Fruit fly (Drosophila melanogaster) whole organism: ENCODE measurements around the gene CG43886.

Experiments used
- CG8478 ChIP-seq: fragments of >200 bp; optimal IDR thresholded peaks from 2 replicates; lab custom pipeline; 2018; ENCODE audit warnings: inconsistent platforms
- Dll ChIP-seq: fragments of >200 bp; optimal IDR thresholded peaks from 2 replicates; lab custom pipeline; 2017
- EcR ChIP-seq, 2 experiments: fragments of >200 bp; optimal IDR thresholded peaks; 2 replicates each; lab custom pipeline; 2017; ENCODE audit warnings: missing biosample characterization in 2 of 2, missing genetic modification characterization in 2 of 2, missing genetic modification reagents in 2 of 2
- pan ChIP-seq: fragments of >200 bp; optimal IDR thresholded peaks from 2 replicates; lab custom pipeline; 2017
- psq ChIP-seq: fragments of >200 bp; optimal IDR thresholded peaks from 2 replicates; lab custom pipeline; 2017
- usp ChIP-seq: fragments of >200 bp; optimal IDR thresholded peaks from 2 replicates; lab custom pipeline; 2017; ENCODE audit warnings: missing biosample characterization, missing genetic modification characterization, mixed read lengths

Gene CG43886

DNA sequence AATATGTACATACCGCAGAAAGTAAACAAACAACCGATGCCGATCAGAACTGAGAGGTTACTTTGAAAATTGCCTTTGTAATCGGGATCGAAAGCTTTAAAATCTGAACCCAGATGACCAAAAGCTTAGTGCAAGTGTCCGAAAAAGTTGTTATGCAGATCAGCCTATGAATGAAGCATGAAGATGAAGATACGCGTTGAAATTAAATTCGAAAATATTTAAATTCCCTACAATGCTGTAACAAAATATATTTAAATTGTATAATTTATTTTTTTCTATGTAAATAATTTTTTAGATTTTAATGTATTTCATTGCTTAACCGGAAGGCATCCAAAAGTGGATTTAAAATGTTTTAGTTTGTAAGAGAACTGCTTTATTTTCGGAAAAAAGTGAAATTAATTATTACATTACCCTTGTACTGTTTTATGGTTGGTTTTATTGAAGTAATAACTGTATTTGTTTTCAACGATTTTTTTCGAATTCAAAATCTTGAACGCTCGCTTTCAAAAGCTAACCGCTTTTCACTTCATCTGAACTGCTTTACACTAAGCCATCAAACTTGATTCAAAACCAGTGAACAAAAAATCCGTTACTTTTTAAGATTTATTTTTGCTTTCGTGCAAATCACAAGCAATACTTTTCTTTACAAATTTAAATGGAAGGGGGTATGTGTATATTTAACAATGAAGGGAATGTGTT, at the start of gene CG43886:
TSS of gene CG43886 (minus strand) at position 51 of the 699 bp plus-strand sequence.
- TF ChIP-seq EcR (GFP tag; optimal IDR thresholded peaks at IDR 0.05; lab: Kevin White, UChicago): no peak
- no peak for TF ChIP-seq CG8478 (lab: Kevin White, UChicago)
- no peak for TF ChIP-seq Dll
- no peak for TF ChIP-seq usp (GFP tag; lab: Kevin White, UChicago)
- TF ChIP-seq pan (lab: Kevin White, UChicago): no peak
- no peak for TF ChIP-seq psq (lab: Kevin White, UChicago)

DNA sequence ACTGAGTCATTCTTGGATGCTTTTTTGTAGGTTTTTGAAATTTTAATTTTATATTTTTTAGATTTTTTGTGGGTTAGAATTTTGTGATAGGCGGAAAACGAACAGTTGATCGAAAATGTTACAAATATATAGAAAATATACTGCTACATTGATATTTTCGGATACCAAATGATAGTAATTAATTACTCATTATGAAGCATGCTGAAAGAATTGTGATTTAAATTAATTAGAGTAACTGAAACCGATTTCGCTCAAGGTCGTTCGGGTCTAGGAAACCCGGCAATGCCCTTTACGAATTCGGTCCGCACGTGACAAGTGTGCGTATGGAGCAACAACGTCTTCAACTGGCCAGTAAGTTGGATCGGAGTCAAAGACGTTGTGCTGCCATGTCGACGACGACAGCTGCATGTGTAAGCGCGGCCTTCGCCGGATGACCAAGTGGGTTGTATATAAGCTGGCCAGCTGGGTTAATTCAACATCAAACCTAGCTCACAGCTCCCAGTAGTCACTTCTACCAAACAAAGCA, 42.8 kb upstream of the CG43886 start, which contains the start of the genes CG7366 and CG13679:
TSS of gene CG7366 (minus strand) at position 101 of the 526 bp plus-strand sequence.
TSS of gene CG13679 (plus strand) at position 476 of the 526 bp plus-strand sequence.
- no peak for TF ChIP-seq EcR (GFP tag; optimal IDR thresholded peaks at IDR 0.05; lab: Kevin White, UChicago)
- TF ChIP-seq psq (lab: Kevin White, UChicago): no peak
- TF ChIP-seq Dll: no peak
- no peak for TF ChIP-seq CG8478 (lab: Kevin White, UChicago)
- no peak for TF ChIP-seq usp (GFP tag; lab: Kevin White, UChicago)
- no peak for TF ChIP-seq pan (lab: Kevin White, UChicago)

DNA sequence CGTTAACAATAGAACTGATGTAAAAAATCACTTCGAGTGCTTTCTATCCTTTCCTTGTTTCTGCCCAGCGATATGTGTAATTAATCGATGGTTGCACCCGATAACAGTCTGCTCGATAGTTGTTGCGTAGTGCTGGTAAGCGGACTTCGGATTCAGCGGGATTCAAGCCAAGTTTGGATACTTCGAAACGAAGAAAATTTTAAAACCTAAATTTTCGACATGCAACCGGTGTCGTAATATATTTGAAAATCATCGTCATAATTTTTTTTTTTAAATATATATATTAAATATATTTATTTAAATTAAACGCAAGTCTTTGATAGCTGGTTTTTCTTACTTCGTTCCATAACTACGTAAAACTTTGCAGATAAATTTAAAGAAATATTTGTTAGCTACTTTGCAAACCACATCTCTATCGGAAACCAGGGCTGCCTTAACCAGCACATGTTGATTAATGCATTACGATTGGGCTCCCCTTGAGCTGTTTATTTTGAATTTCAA, 38.3 kb upstream of the CG43886 start, which contains the start of the genes UbcE2M and Dhps:
TSS of gene UbcE2M (minus strand) at position 209 of the 501 bp plus-strand sequence.
TSS of gene Dhps (plus strand) at position 429 of the 501 bp plus-strand sequence.
- TF ChIP-seq psq (lab: Kevin White, UChicago) (no peak), EcR (GFP tag; optimal IDR thresholded peaks at IDR 0.05; lab: Kevin White, UChicago) (no peak), usp (GFP tag; lab: Kevin White, UChicago) (no peak), CG8478 (lab: Kevin White, UChicago) (no peak), Dll (no peak), pan (lab: Kevin White, UChicago) (no peak)

DNA sequence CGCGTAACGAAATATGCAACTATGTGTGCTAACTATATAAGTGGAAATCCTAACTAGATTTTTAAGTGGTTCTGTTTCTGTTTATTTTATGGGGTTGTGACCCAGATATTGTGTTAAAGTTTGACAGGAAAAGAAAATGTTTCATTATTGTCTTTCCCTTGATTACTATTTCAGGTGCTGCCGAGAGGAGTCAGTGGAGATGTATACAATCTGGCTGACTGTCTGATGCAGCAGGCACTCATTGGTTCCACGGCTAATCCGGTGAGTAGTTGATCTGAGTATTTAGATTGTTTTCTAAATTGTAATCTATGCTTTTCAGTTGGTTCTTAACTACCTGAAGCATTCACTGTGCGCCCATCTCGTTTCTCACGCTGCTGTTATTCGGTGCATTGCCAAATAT, 33.4 kb upstream of the CG43886 start, which contains the start of gene CG7387:
TSS of gene CG7387 (minus strand) at position 101 of the 400 bp plus-strand sequence.
- TF ChIP-seq EcR (GFP tag; optimal IDR thresholded peaks at IDR 0.05; lab: Kevin White, UChicago) (no peak), usp (GFP tag; lab: Kevin White, UChicago) (no peak), CG8478 (lab: Kevin White, UChicago) (no peak), Dll (no peak), pan (lab: Kevin White, UChicago) (no peak), psq (lab: Kevin White, UChicago) (no peak)

DNA sequence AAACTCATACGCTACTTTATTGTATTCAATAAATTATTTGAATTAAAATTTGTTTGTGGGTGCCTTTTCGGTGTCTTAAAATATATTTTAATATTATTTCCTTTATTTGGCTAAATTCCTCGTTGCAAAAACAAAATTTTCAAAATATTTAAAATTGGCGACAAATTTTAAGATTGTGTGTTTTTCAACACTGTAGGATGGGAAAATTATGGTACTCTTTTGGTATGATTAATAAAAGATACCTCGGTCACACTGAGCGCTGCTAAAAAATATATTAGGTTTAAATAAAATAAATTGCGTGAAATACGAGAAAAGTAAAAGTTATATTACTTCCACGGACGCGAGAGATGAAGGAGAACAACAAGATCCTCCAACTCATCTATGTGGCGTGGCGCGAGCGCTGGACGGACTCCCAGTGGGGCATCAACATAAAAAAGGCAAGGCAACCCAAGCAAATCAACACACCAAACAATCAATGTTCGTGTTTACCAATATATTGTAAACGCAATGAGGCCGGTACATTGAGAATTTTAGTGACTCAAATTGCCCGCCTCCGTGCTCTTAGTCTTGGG, 31.6 kb upstream of the CG43886 start, which contains the start of gene MED24:
TSS of gene MED24 (plus strand) at position 229 of the 572 bp plus-strand sequence.
- TF ChIP-seq usp (GFP tag; lab: Kevin White, UChicago): no peak
- TF ChIP-seq EcR (GFP tag; optimal IDR thresholded peaks at IDR 0.05; lab: Kevin White, UChicago): no peak
- TF ChIP-seq pan (lab: Kevin White, UChicago): no peak
- TF ChIP-seq Dll: no peak
- TF ChIP-seq psq (lab: Kevin White, UChicago): no peak
- no peak for TF ChIP-seq CG8478 (lab: Kevin White, UChicago)

DNA sequence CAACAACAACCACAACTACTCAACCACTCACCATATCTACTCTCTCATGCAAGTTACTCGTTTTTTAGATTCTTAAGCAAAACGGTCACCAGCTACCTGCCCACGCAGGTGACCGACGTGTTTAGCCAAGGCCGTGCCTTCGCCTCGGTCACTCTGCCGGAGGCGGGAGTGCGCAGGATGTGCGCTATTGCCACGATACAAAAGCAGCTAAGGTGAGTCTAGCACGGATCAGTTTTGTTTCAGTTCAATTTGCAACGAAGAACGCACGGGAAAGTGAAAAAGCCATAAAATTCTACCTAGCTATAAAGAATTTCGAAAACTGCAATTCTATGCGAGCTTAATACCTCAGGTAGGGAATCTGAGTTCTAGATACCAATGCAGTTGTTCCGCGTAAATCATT, 29.7 kb upstream of the CG43886 start:
- TF ChIP-seq EcR (GFP tag; optimal IDR thresholded peaks at IDR 0.05; lab: Kevin White, UChicago): no peak
- no peak for TF ChIP-seq CG8478 (lab: Kevin White, UChicago)
- TF ChIP-seq Dll: no peak
- no peak for TF ChIP-seq usp (GFP tag; lab: Kevin White, UChicago)
- no peak for TF ChIP-seq pan (lab: Kevin White, UChicago)
- TF ChIP-seq psq (lab: Kevin White, UChicago): no peak

DNA sequence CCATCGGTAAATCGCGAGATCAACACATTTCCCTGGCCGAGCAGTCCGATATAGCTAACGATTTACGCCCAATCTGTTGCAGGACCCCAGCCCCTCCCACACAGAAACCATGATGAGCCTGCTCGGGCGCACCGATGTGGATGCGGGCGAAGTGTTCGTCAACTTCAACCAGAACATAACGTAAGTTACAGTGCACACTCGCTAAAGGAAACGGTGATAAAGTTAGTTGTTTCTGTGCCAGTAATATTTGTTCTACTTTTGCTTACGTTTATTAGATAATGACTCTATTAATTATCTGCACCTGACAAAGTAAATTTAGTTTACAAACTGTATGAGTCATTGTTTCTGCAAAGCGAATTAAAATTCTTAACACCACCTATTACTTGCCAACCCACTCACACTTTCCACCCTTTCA, 27.8 kb upstream of the CG43886 start:
- TF ChIP-seq usp (GFP tag; lab: Kevin White, UChicago) (no peak), Dll (no peak), psq (lab: Kevin White, UChicago) (no peak), pan (lab: Kevin White, UChicago) (no peak), CG8478 (lab: Kevin White, UChicago) (no peak), EcR (GFP tag; optimal IDR thresholded peaks at IDR 0.05; lab: Kevin White, UChicago) (no peak)

DNA sequence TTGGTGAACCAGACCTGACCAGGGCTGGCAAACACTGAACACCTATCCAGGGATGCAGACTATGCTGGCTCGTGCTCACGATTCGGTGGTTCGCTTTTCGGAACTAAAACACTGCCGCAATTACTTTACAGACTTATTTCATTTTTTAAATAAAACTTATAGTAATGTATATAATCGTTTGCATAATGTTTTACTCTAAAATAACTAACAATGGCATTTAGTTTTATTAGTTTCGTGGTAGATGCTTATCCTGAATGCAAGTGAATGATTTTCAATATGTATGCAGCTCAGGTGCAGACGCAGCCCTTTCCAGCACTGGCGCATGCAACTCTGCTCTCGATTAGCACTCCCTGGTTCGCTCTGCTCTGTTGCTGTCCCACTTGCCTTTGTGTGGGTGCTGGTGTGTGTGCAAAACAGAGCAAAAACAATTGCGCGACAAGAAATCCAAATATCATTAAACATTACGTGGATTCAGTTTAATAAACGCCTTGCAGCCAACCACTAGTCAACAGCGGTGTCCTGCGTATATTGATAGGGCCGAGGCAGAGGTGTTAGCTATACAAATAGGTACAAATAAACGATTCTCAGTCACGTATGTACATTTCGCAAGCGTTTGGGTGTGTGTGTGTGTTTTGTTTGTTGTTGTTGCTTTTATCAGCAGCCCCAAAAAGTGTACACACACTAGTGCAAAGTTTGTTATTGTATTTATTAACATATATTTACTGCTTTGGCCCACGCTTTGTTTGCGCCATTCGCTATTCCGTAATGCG, 27.2 kb upstream of the CG43886 start, which contains the start of the genes ERR and Atg18a:
TSS of gene ERR (minus strand) at position 45 of the 770 bp plus-strand sequence.
TSS of gene Atg18a (plus strand) at position 231 of the 770 bp plus-strand sequence.
- TF ChIP-seq EcR (GFP tag; optimal IDR thresholded peaks at IDR 0.05; lab: Kevin White, UChicago) (no peak), usp (GFP tag; lab: Kevin White, UChicago) (no peak)

DNA sequence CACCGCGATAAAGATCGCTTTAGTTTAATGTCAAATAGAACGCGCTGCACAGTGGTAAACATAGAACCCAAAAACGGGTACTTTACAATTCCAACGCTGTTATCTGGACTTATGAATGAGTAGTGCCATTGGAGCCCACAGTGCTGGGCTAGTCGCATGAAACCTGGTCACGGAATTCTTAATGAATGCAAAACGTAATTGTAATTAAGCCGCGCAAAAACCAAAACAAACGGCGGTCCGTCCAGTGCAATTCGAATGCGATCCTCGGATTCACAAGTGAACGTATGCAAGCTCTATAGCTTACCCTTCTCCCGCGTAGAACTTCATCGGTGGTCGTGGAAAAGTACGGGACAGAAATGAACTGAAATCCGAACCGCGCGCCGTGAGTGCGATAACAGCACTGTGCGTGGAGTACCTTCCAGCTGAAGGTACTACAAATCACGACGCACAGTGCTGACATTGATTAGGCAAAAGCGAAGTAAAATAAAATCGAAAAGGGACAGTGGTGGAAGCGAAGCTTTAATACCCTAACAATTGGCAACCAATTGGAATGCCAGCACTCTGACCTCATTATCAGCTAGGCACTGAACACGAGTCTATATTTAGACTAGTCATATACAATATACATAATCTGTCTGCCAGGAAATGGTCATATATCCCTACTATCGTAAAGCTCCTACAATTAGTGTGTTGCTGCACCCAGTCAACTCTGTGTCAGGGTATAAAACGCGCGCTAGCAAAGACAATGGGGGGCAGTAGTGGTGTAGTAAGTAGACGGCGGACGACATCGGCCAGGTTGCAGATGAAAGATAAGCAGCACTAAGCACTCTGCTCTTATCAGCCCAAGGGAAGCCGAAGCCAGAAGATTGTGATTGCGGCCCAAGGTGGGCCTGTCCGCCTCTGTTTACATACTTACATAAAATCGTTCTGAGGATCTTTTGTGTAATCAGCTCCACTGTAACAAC, 26.0 kb upstream of the CG43886 start:
- TF ChIP-seq EcR (GFP tag; optimal IDR thresholded peaks at IDR 0.05; lab: Kevin White, UChicago) (no peak), pan (lab: Kevin White, UChicago) (no peak), Dll (no peak)
